Worm (Caenorhabditis elegans) whole organism, midembryonic: ENCODE data around the gene ZC190.2.

Experiments
- T22C8.4 ChIP-seq: fragments of 200-800 bp; sonication (Bioruptor generic); IDR thresholded peaks from 2 replicates; pipeline ENCODE4 v1.3.6; 2022; ENCODE audit warnings: missing genetic modification characterization, missing compliant biosample characterization
- cog-1 ChIP-seq: sonication (generic microtip); optimal IDR thresholded peaks from 2 replicates; lab custom pipeline; 2016; ENCODE audit warnings: missing genetic modification characterization, missing compliant biosample characterization
- flt-1 ChIP-seq: fragments of 200-800 bp; sonication (Bioruptor generic); IDR thresholded peaks from 2 replicates; pipeline ENCODE4 v1.3.6; 2022; ENCODE audit warnings: missing genetic modification characterization, missing compliant biosample characterization
- klf-2 ChIP-seq: fragments of 200-800 bp; sonication (Bioruptor generic); conservative IDR thresholded peaks from 2 replicates; pipeline ENCODE4 v1.3.6; 2022; ENCODE audit warnings: missing genetic modification reagents, missing genetic modification characterization, missing compliant biosample characterization
- med-1 ChIP-seq: sonication (generic microtip); optimal IDR thresholded peaks from 2 replicates; lab custom pipeline; 2017; ENCODE audit warnings: missing genetic modification characterization, mild to moderate bottlenecking, missing compliant biosample characterization, antibody characterized with exemption, missing genetic modification reagents; ENCODE audit not compliant: insufficient read depth
- ref-1 ChIP-seq: fragments of 200-800 bp; sonication (Bioruptor generic); conservative IDR thresholded peaks from 2 replicates; pipeline ENCODE4 v1.3.6; 2022; ENCODE audit warnings: missing genetic modification reagents, missing genetic modification characterization, missing compliant biosample characterization
- tab-1 ChIP-seq: fragments of 200-800 bp; sonication (Bioruptor generic); IDR thresholded peaks from 2 replicates; pipeline ENCODE4 v1.3.6; 2022; ENCODE audit warnings: missing genetic modification characterization, missing compliant biosample characterization
- ztf-23 ChIP-seq: fragments of 200-800 bp; sonication (Bioruptor generic); IDR thresholded peaks from 2 replicates; pipeline ENCODE4 v1.3.6; 2022; ENCODE audit warnings: missing genetic modification reagents, missing genetic modification characterization, missing compliant biosample characterization
- ztf-29 ChIP-seq: fragments of 200-800 bp; sonication (Bioruptor generic); IDR thresholded peaks from 2 replicates; pipeline ENCODE4 v1.3.6; 2022; ENCODE audit warnings: missing genetic modification reagents, missing genetic modification characterization, missing compliant biosample characterization

DNA sequence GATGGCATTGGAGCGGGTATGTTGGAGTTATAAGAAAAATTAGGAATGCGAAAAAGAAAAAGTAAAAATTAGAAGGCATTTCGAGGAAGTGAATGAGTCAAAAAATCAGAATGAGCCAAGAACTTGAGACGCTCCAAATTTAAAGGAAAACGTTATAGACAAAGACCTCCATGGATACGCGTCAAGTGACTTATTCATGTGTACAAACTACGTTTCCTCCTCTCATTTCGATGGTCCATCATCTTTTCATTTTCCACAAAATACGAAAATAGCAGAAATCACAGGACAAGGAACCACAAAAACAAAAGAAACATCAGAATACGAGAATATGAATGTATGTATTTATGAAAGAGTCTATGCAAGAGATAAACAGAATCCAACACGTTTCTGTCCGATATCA lies 39.9 kb upstream of the ZC190.2 start, which contains the start of gene F28A12.3:
- no peak for TF ChIP-seq klf-2 (GFP tag; lab: Robert Waterston, UW)
- TF ChIP-seq cog-1 (tag; lab: Kevin White, UChicago) = no peak
- TF ChIP-seq flt-1 = no peak
- TF ChIP-seq ztf-29 (GFP tag; lab: Robert Waterston, UW) = no peak
- no peak for TF ChIP-seq ztf-23 (GFP tag; lab: Robert Waterston, UW)
- TF ChIP-seq tab-1 (GFP tag; lab: Robert Waterston, UW) = no peak
- no peak for TF ChIP-seq T22C8.4 (GFP tag; lab: Robert Waterston, UW)
- TF ChIP-seq med-1 (GFP tag; lab: Kevin White, UChicago) = no peak
- TF ChIP-seq ref-1 (GFP tag; lab: Robert Waterston, UW) = no peak
